Fruit fly (Drosophila melanogaster): ENCODE data around the gene CG18814.

CG18814 gene

DNA sequence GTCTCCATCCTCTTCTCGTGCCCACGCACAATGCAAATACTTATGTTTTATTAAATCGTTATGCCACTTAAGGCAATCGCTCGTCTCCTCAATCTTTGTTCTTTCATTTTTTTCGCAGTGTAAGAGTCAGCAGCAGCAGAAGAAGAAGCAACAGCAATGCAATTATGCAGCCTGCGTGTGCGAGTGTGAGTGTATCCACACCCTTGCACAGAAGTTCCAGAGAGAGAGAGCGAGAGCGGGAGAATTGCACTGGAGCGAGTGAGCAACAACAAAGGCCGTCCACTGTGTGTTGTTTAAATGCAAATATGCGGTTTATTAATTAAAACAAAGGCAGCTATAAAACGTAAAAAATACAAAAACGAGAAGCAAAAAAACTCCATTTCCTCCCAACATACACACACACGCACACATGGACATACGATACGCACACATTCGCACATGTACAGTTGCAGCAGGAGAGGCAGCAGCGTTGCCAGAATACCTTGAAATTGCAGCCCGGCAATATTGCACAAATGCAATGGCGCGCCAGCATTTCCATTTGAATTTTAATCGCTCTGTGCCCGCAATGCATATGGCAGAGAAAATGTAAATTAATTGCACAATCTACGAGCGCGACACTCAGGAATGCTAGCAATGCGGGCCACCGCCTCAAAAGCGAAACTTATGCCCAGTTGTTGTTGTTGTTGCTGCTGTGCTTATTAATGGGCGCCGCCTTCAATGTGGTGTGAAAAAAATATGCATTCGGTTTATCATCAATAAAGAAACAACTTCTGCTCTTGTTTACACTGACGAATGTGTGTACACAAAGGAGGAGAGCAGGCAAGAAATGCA lies 39.2 kb downstream of the CG18814 start (continued):
- TF ChIP-seq rgr (GFP tag; optimal IDR thresholded peaks at IDR 0.05) = peak; percentile 70

DNA sequence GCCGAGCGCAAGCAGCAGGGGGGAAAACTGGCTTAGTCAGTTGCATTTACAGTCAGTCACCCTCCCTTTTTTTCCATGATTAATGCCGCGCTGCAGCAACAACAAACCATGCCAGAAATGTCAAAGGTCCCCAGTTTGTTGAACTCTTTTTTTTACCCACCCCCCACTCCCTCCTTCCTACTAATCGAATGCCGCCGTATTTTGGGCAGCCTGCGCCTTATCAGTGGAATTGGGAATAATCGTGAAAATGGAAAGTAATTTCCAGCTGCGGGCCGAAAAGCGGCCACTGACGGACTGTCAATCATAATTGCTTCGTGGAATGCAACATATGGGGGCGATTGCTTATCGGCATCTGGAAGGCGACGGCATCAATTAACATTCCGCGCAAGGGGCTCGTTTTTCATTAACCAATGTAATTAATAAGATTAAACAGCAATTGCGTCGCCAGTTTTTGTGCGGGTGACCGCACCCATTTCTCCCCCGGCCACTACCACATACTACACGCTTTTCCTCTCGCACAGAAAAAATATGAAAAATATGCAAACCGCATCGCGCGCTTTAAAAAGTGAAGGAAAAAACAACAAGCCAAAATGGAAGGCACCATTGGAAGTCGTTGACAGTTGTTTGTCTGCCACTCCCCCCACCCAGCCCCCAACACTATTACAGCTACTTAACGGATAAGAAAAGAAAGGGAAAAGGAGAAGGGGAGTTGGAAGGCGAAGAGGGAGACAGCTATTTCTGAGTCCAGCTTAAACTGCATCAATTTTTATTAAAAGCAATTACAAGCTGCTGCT lies 40.0 kb downstream of the CG18814 start:
- TF ChIP-seq Rel (GFP tag; optimal IDR thresholded peaks at IDR 0.05) (no peak), Rel (tag; optimal IDR thresholded peaks at IDR 0.05) (peak; percentile 19), CG32264 (GFP tag; optimal IDR thresholded peaks at IDR 0.05) (no peak), Dif (GFP tag; optimal IDR thresholded peaks at IDR 0.05; ENCODE audit: partially characterized antibody) (peak; percentile 1)

DNA sequence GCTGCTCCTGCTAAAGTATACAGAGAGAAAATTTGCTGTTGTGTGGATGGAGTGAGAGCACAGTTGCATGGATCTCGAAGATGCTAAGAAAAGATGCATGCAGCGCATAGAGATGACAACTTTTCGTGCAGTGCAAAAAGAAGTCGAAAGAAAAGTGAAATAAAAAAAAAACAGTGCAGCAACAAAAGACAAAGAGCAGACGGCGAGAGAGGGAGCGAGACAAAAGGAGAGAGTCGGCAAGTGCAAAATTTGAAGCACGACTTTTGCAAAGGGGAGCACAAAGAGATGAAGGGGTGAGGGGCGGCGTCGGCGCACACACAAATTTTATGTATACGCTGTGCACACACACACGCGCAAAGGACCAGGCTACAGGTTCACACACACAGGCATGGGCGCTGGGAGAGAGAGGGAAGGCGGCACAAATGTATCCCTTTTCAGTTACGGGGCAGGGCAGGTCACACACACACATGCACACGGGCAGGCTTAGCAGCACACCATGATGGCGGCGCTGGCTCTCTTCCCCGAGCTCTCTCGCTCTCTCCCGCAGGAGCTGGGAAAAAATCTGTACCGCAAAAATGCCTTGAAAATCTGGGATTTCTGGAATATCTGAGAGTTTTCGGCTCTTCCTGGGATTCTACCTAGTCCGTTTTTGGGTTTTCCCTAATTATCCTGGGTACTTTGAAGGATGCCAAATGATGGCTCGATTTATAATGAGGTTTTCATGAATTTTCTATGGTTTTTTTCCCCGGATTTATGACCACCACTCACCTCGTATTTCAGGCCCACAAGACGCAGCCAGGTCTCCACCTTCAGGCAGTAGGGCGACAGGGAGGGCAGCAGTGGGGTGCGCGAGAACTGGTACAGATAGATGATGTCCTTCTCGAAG lies 40.9 kb downstream of the CG18814 start:
- peak; percentile 58 for TF ChIP-seq N (GFP tag; optimal IDR thresholded peaks at IDR 0.05)
- peak; percentile 76 for TF ChIP-seq OdsH (GFP tag; optimal IDR thresholded peaks at IDR 0.05)
- TF ChIP-seq Dfd (GFP tag; optimal IDR thresholded peaks at IDR 0.05) = no peak
- peak; percentile 91 for TF ChIP-seq psq (GFP tag; optimal IDR thresholded peaks at IDR 0.05)
- TF ChIP-seq Abd-B (GFP tag; optimal IDR thresholded peaks at IDR 0.05) = no peak
- TF ChIP-seq Sp1 (GFP tag; optimal IDR thresholded peaks at IDR 0.05) = peak; percentile 81
- TF ChIP-seq Rel (GFP tag; optimal IDR thresholded peaks at IDR 0.05) = peak; percentile 27
- no peak for TF ChIP-seq Rel (tag; optimal IDR thresholded peaks at IDR 0.05)
- TF ChIP-seq CrebA (GFP tag; optimal IDR thresholded peaks at IDR 0.05; ENCODE audit: borderline replicate concordance) = no peak
- TF ChIP-seq ey (GFP tag; optimal IDR thresholded peaks at IDR 0.05) = peak; percentile 83
- no peak for TF ChIP-seq lola (GFP tag; optimal IDR thresholded peaks at IDR 0.05)
- peak; percentile 44 to 53 for TF ChIP-seq dl (GFP tag; optimal IDR thresholded peaks at IDR 0.05; ENCODE audit: insufficient read depth in 1 of 2, partially characterized antibody in 2 of 2)
- no peak for TF ChIP-seq jim (GFP tag; optimal IDR thresholded peaks at IDR 0.05)
- TF ChIP-seq h (GFP tag; optimal IDR thresholded peaks at IDR 0.05) = peak; percentile 87
- TF ChIP-seq brk (GFP tag; optimal IDR thresholded peaks at IDR 0.05) = peak; percentile 72
- peak; percentile 81 for TF ChIP-seq Hnf4 (GFP tag; optimal IDR thresholded peaks at IDR 0.05)
- TF ChIP-seq Dif (GFP tag; optimal IDR thresholded peaks at IDR 0.05; ENCODE audit: partially characterized antibody) = peak; percentile 78
- TF ChIP-seq CG32264 (GFP tag; optimal IDR thresholded peaks at IDR 0.05) = peak; percentile 67
- no peak for TF ChIP-seq sv (GFP tag; optimal IDR thresholded peaks at IDR 0.05)
- TF ChIP-seq usp (GFP tag; optimal IDR thresholded peaks at IDR 0.05) = no peak
- no peak for TF ChIP-seq Mio (GFP tag; optimal IDR thresholded peaks at IDR 0.05)
- no peak for TF ChIP-seq Hr78 (GFP tag; optimal IDR thresholded peaks at IDR 0.05)
- TF ChIP-seq dmrt93B (GFP tag; optimal IDR thresholded peaks at IDR 0.05) = peak; percentile 35
- no peak for TF ChIP-seq tai (GFP tag; optimal IDR thresholded peaks at IDR 0.05)
- TF ChIP-seq fru (GFP tag; optimal IDR thresholded peaks at IDR 0.05) = peak; percentile 88
- peak; percentile 47 for TF ChIP-seq Hr83 (GFP tag; optimal IDR thresholded peaks at IDR 0.05; ENCODE audit: poor library complexity, severe bottlenecking)
- no peak for TF ChIP-seq GATAd (GFP tag; optimal IDR thresholded peaks at IDR 0.05)
- TF ChIP-seq Jra (GFP tag; optimal IDR thresholded peaks at IDR 0.05) = peak; percentile 23
- TF ChIP-seq rgr (GFP tag; optimal IDR thresholded peaks at IDR 0.05) = peak; percentile 83
- TF ChIP-seq sage (GFP tag; optimal IDR thresholded peaks at IDR 0.05) = peak; percentile 57
- TF ChIP-seq pan (optimal IDR thresholded peaks at IDR 0.05) = no peak
- TF ChIP-seq HLH106 (tag; optimal IDR thresholded peaks at IDR 0.05) = peak; percentile 72
- TF ChIP-seq CG9705 (GFP tag; optimal IDR thresholded peaks at IDR 0.05) = peak; percentile 65
- TF ChIP-seq Vsx2 (GFP tag; optimal IDR thresholded peaks at IDR 0.05; ENCODE audit: partially characterized antibody) = no peak
- no peak for TF ChIP-seq dsf (GFP tag; optimal IDR thresholded peaks at IDR 0.05; ENCODE audit: borderline replicate concordance)
- TF ChIP-seq foxo (GFP tag; optimal IDR thresholded peaks at IDR 0.05) = peak in 1 of 2 experiments; percentile 83
- no peak for TF ChIP-seq Myc (optimal IDR thresholded peaks at IDR 0.05)
- TF ChIP-seq woc (GFP tag; optimal IDR thresholded peaks at IDR 0.05) = peak; percentile 90
- TF ChIP-seq br (GFP tag; optimal IDR thresholded peaks at IDR 0.05) = peak; percentile 85
